Fruit fly (Drosophila melanogaster): ENCODE measurements around the gene CCT6.

CCT6 gene

DNA sequence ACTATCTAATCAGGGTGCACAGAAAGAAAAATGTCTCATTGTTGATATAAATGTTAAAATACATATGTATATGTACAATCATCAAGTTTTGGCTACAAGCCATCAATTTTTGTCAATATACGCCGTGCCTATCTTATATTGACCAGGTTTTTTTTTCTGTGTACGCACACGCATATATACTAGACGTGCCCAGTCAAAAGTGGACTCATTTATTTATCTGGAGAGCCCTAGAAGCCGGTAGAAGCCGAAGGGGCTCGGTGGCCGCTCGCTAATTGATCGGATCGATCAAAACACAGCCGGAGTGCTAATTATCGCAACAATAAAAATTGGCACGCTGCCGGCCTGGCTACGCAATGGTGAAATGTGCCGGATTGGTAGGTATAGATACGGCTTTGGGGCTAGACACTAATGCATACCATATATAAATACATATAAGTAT is 6.1 kb upstream of the CCT6 start (continued):
- TF ChIP-seq CG8765 (GFP tag; IDR thresholded peaks at IDR 0.05), result no peak
- peak; percentile 40 for TF ChIP-seq CG13624 (GFP tag; optimal IDR thresholded peaks at IDR 0.05)
- TF ChIP-seq CG10267 (tag; optimal IDR thresholded peaks at IDR 0.05), result peak; percentile 40
- TF ChIP-seq Sox100B (GFP tag; optimal IDR thresholded peaks at IDR 0.05), result no peak
- TF ChIP-seq Sry-δ (GFP tag; optimal IDR thresholded peaks at IDR 0.05), result peak; percentile 12
- peak; percentile 46 for TF ChIP-seq Drgx (GFP tag; IDR thresholded peaks at IDR 0.05)
- peak; percentile 1 for TF ChIP-seq CG2875 (GFP tag; optimal IDR thresholded peaks at IDR 0.05)
- TF ChIP-seq CG10565 (GFP tag; optimal IDR thresholded peaks at IDR 0.05), result no peak
- no peak for TF ChIP-seq CG17186 (GFP tag; optimal IDR thresholded peaks at IDR 0.05)
- 0 out of 2 replicates have a peak, but pooled peaks have one; percentile 4 for TF ChIP-seq amos (GFP tag; IDR thresholded peaks at IDR 0.05; ENCODE audit: partially characterized antibody)
- TF ChIP-seq HmgZ (tag; optimal IDR thresholded peaks at IDR 0.05), result peak; percentile 88
- TF ChIP-seq unc-4 (GFP tag; IDR thresholded peaks at IDR 0.05; ENCODE audit: partially characterized antibody), result no peak
- TF ChIP-seq CG1647 (GFP tag; optimal IDR thresholded peaks at IDR 0.05), result no peak
- no peak for TF ChIP-seq CG17912 (GFP tag; optimal IDR thresholded peaks at IDR 0.05)
- TF ChIP-seq ash1 (GFP tag; optimal IDR thresholded peaks at IDR 0.05), result peak; percentile 42
- TF ChIP-seq CG14050 (GFP tag; IDR thresholded peaks at IDR 0.05), result peak; percentile 35; the same call in 1 of the 3 replicates
- peak; percentile 80 for TF ChIP-seq HHEX (GFP tag; optimal IDR thresholded peaks at IDR 0.05)
- TF ChIP-seq CG7271 (tag; optimal IDR thresholded peaks at IDR 0.05), result no peak
- TF ChIP-seq crp (GFP tag; optimal IDR thresholded peaks at IDR 0.05), result peak in 1 of 2 experiments; percentile 21
- no peak for TF ChIP-seq Opbp (GFP tag; IDR thresholded peaks at IDR 0.05; ENCODE audit: partially characterized antibody)
- TF ChIP-seq shn (GFP tag; optimal IDR thresholded peaks at IDR 0.05), result no peak
- peak; percentile 23 for TF ChIP-seq kah (GFP tag; optimal IDR thresholded peaks at IDR 0.05)
- TF ChIP-seq ssp (GFP tag; IDR thresholded peaks at IDR 0.05), result peak; percentile 47
- TF ChIP-seq lbe (GFP tag; optimal IDR thresholded peaks at IDR 0.05), result peak; percentile 79
- TF ChIP-seq gfzf (GFP tag; optimal IDR thresholded peaks at IDR 0.05), result no peak
- peak; percentile 85 for TF ChIP-seq Meics (GFP tag; optimal IDR thresholded peaks at IDR 0.05)
- TF ChIP-seq CG4424 (GFP tag; optimal IDR thresholded peaks at IDR 0.05), result peak; percentile 19
- no peak for TF ChIP-seq wek (GFP tag; optimal IDR thresholded peaks at IDR 0.05)
- TF ChIP-seq pzg (GFP tag; optimal IDR thresholded peaks at IDR 0.05), result peak; percentile 7
- TF ChIP-seq Lim3 (GFP tag; IDR thresholded peaks at IDR 0.05), result no peak
- peak; percentile 51 for TF ChIP-seq CG12744 (GFP tag; optimal IDR thresholded peaks at IDR 0.05)
- no peak for TF ChIP-seq gce (GFP tag; IDR thresholded peaks at IDR 0.05)
- TF ChIP-seq Doc3 (GFP tag; IDR thresholded peaks at IDR 0.05; ENCODE audit: partially characterized antibody), result no peak
- TF ChIP-seq Atf6 (GFP tag; IDR thresholded peaks at IDR 0.05), result peak; percentile 89
- TF ChIP-seq pan (optimal IDR thresholded peaks at IDR 0.05), result no peak
- peak in 1 of 2 experiments; percentile 84 for TF ChIP-seq pan (GFP tag; optimal IDR thresholded peaks at IDR 0.05 in 1 of 2, IDR thresholded peaks at IDR 0.05 in 1 of 2)
- peak; percentile 90 for TF ChIP-seq lab (GFP tag; optimal IDR thresholded peaks at IDR 0.05)
- TF ChIP-seq CG10959 (GFP tag; IDR thresholded peaks at IDR 0.05), result peak; percentile 46; the same call in 1 of the 2 replicates
- TF ChIP-seq mld (GFP tag; IDR thresholded peaks at IDR 0.05; ENCODE audit: partially characterized antibody), result no peak

DNA sequence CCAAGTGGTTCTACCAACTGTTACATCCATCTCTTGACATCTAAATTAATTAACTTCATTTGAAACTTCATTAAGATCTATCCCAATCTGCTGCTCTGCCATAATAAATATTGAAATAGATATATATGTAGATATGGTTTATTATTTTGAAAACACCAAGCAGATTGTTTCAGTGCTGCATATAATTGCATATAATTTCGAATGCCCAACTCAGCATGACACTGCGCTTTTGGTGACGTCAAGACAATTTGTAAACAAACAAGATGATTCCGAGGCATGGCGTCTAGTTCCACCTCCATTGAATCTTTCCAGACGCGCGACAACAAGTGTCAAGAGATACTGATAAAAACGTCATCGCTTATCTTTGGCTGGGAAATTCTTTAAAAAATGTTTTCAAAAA is 5.6 kb upstream of the CCT6 start:
- TF ChIP-seq chif (GFP tag; optimal IDR thresholded peaks at IDR 0.05) (no peak), dmrt99B (tag; optimal IDR thresholded peaks at IDR 0.05) (no peak), Dll (GFP tag; IDR thresholded peaks at IDR 0.05; ENCODE audit: partially characterized antibody) (no peak), CG18262 (tag; optimal IDR thresholded peaks at IDR 0.05) (no peak), vnd (GFP tag; IDR thresholded peaks at IDR 0.05; ENCODE audit: partially characterized antibody) (no peak), CG2120 (GFP tag; optimal IDR thresholded peaks at IDR 0.05) (no peak), row (GFP tag; IDR thresholded peaks at IDR 0.05) (peak; percentile 24; the same call in 2 of the 3 replicates), gt (GFP tag; IDR thresholded peaks at IDR 0.05) (no peak), onecut (GFP tag; IDR thresholded peaks at IDR 0.05) (no peak), chm (GFP tag; IDR thresholded peaks at IDR 0.05) (no peak), fd3F (GFP tag; optimal IDR thresholded peaks at IDR 0.05) (no peak), CG15073 (GFP tag; optimal IDR thresholded peaks at IDR 0.05) (no peak), BtbVII (GFP tag; optimal IDR thresholded peaks at IDR 0.05) (peak; percentile 3), pum (GFP tag; optimal IDR thresholded peaks at IDR 0.05) (no peak)

All from whole organism, embryonic.